Fruit fly (Drosophila melanogaster) whole organism, wandering third instar larva: ENCODE results near the gene lqfR.

ENCODE experiments used
- Dfd ChIP-seq: fragments of >200 bp; optimal IDR thresholded peaks from 2 replicates; lab custom pipeline; 2017; ENCODE audit warnings: missing biosample characterization, missing genetic modification characterization
- Hr83 ChIP-seq: fragments of 200-300 bp; sonication (Bioruptor generic); optimal IDR thresholded peaks from 2 replicates; lab custom pipeline; 2016; ENCODE audit warnings: missing biosample characterization, mild to moderate bottlenecking, missing genetic modification characterization, moderate library complexity; ENCODE audit not compliant: poor library complexity, severe bottlenecking
- fru ChIP-seq: fragments of 200-800 bp; sonication (Bioruptor generic); optimal IDR thresholded peaks from 3 replicates; lab custom pipeline; 2016; ENCODE audit warnings: missing biosample characterization, mild to moderate bottlenecking, missing genetic modification characterization
- psq ChIP-seq: fragments of 200-800 bp; sonication (Bioruptor generic); optimal IDR thresholded peaks from 3 replicates; lab custom pipeline; 2017; ENCODE audit warnings: missing biosample characterization, mild to moderate bottlenecking, missing genetic modification characterization, moderate library complexity

dm6 chr3R:22397068-22397700 lies 13.9 kb upstream of the lqfR start:
- TF ChIP-seq Dfd (GFP tag; lab: Kevin White, UChicago) (no peak), psq (GFP tag; lab: Kevin White, UChicago) (no peak), fru (no peak), Hr83 (GFP tag; lab: Kevin White, UChicago) (no peak)
